Fruit fly (Drosophila melanogaster) Kc167 (cell line): Measurements from ENCODE around the gene Tango1.

ENCODE experiments used
- Myc ChIP-seq: fragments of >200 bp; optimal IDR thresholded peaks from 2 replicates; lab custom pipeline; 2017; ENCODE audit warnings: missing external identifiers
- Sin3A ChIP-seq: fragments of >200 bp; optimal IDR thresholded peaks from 2 replicates; lab custom pipeline; 2018; ENCODE audit warnings: missing external identifiers
- h ChIP-seq: fragments of >200 bp; optimal IDR thresholded peaks from 3 replicates; lab custom pipeline; 2018; ENCODE audit warnings: missing external identifiers
- insv ChIP-seq: fragments of >200 bp; optimal IDR thresholded peaks from 3 replicates; lab custom pipeline; 2018; ENCODE audit warnings: missing external identifiers
- psq ChIP-seq: fragments of >200 bp; optimal IDR thresholded peaks from 2 replicates; lab custom pipeline; 2017; ENCODE audit warnings: missing external identifiers
- ttk ChIP-seq: sonication (Bioruptor generic); optimal IDR thresholded peaks from 2 replicates; lab custom pipeline; 2017; ENCODE audit warnings: missing external identifiers

DNA sequence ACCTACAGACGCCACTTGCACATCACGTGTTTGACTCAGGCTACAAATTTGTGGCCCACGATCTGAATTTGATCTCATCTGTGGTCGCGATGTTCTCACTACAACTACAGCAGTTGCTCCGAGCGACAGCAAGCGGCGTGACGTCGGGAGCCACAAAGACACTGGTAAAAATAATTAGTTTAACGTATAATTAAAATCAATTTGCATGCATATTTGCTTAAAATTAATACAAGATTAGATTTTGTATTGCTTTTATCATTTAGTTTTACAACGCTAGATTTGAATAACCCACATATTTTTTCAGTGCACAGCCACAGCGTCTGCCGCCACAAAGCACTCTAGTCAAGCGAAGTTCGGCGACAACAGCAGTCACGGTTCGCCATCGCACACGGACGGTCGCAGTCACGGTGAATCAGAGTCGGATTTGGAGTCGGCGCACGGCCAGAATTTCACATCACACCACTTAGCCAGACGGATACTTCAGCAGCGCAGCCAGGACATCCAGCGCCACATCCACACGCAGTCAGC lies 36.6 kb upstream of the Tango1 start:
- TF ChIP-seq Sin3A (lab: Kevin White, UChicago) (no peak), Myc (no peak), psq (lab: Kevin White, UChicago) (no peak), insv (lab: Kevin White, UChicago) (no peak), ttk (lab: Kevin White, UChicago) (no peak), h (no peak)
